Worm (Caenorhabditis elegans) whole organism, young adult: ENCODE measurements around the gene R05A10.2.

Experiments
- B0035.1 ChIP-seq: sonication (generic microtip); optimal IDR thresholded peaks from 2 replicates; lab custom pipeline; 2016; ENCODE audit warnings: missing genetic modification characterization, mild to moderate bottlenecking, missing compliant biosample characterization, missing genotype, missing genetic modification reagents
- B0336.3 ChIP-seq: fragments of 200-800 bp; sonication (Bioruptor generic); IDR thresholded peaks from 2 replicates; pipeline ENCODE4 v1.3.6; 2022; ENCODE audit warnings: missing genetic modification characterization, missing compliant biosample characterization
- C17E4.6 ChIP-seq: fragments of 200-800 bp; sonication (Bioruptor generic); IDR thresholded peaks from 2 replicates; pipeline ENCODE4 v1.3.6; 2022; ENCODE audit warnings: missing genetic modification reagents, missing genetic modification characterization, missing compliant biosample characterization
- F10E7.11 ChIP-seq: sonication (generic microtip); optimal IDR thresholded peaks from 2 replicates; lab custom pipeline; 2017; ENCODE audit warnings: mild to moderate bottlenecking, missing genetic modification characterization, moderate library complexity, missing compliant biosample characterization
- F22D6.2 ChIP-seq: sonication (generic microtip); optimal IDR thresholded peaks from 2 replicates; lab custom pipeline; 2016; ENCODE audit warnings: mild to moderate bottlenecking, missing genetic modification characterization, missing compliant biosample characterization
- F37B4.10 ChIP-seq: fragments of 200-800 bp; sonication (Bioruptor generic); IDR thresholded peaks from 2 replicates; pipeline ENCODE4 v1.3.6; 2022; ENCODE audit warnings: missing genetic modification characterization, missing compliant biosample characterization
- F49E8.2 ChIP-seq: sonication (generic microtip); optimal IDR thresholded peaks from 3 replicates; lab custom pipeline; 2017; ENCODE audit warnings: missing genetic modification characterization, mild to moderate bottlenecking, missing compliant biosample characterization, antibody characterized with exemption, moderate library complexity; ENCODE audit not compliant: insufficient read depth
- F52B5.7 ChIP-seq: sonication (generic microtip); optimal IDR thresholded peaks from 2 replicates; lab custom pipeline; 2016; ENCODE audit warnings: mild to moderate bottlenecking, missing genetic modification characterization, missing compliant biosample characterization
- F57C9.4 ChIP-seq: sonication (generic microtip); optimal IDR thresholded peaks from 2 replicates; lab custom pipeline; 2017; ENCODE audit warnings: mild to moderate bottlenecking, missing genetic modification characterization, missing compliant biosample characterization
- K11D2.4 ChIP-seq: fragments of 200-800 bp; sonication (Bioruptor generic); IDR thresholded peaks from 2 replicates; pipeline ENCODE4 v1.3.6; 2022; ENCODE audit warnings: missing genetic modification reagents, missing genetic modification characterization, missing compliant biosample characterization
- T07F8.4 ChIP-seq: sonication (generic microtip); optimal IDR thresholded peaks from 2 replicates; lab custom pipeline; 2016; ENCODE audit warnings: mild to moderate bottlenecking, missing genetic modification characterization, moderate library complexity, missing compliant biosample characterization
- Y56A3A.18 ChIP-seq: fragments of 200-800 bp; sonication (Bioruptor generic); IDR thresholded peaks from 2 replicates; pipeline ENCODE4 v1.3.6; 2022; ENCODE audit warnings: missing genetic modification reagents, missing genetic modification characterization, missing compliant biosample characterization
- bed-1 ChIP-seq: fragments of 200-800 bp; sonication (Bioruptor generic); IDR thresholded peaks from 2 replicates; pipeline ENCODE4 v1.3.6; 2022; ENCODE audit warnings: missing genetic modification reagents, missing genetic modification characterization, missing compliant biosample characterization
- ceh-27 ChIP-seq: fragments of 200-800 bp; sonication (Bioruptor generic); optimal IDR thresholded peaks from 2 replicates; lab custom pipeline; 2018; ENCODE audit warnings: mild to moderate bottlenecking, missing genetic modification characterization, moderate library complexity, missing compliant biosample characterization
- ceh-40 ChIP-seq: fragments of 200-800 bp; sonication (Bioruptor generic); IDR thresholded peaks from 2 replicates; pipeline ENCODE4 v1.3.6; 2022; ENCODE audit warnings: missing genetic modification characterization, missing compliant biosample characterization
- ceh-91 ChIP-seq: fragments of 200-800 bp; sonication (Bioruptor generic); IDR thresholded peaks from 2 replicates; pipeline ENCODE4 v1.3.6; 2022; ENCODE audit warnings: missing genetic modification reagents, missing genetic modification characterization, missing compliant biosample characterization
- die-1 ChIP-seq: sonication (generic microtip); optimal IDR thresholded peaks from 2 replicates; lab custom pipeline; 2016; ENCODE audit warnings: missing genotype, mild to moderate bottlenecking, missing genetic modification characterization, missing compliant biosample characterization
- egl-44 ChIP-seq: fragments of 200-800 bp; sonication (Bioruptor generic); IDR thresholded peaks from 2 replicates; pipeline ENCODE4 v1.3.6; 2022; ENCODE audit warnings: missing genetic modification reagents, missing genetic modification characterization, missing compliant biosample characterization
- ekl-4 ChIP-seq: fragments of 200-800 bp; sonication (Bioruptor generic); IDR thresholded peaks from 2 replicates; pipeline ENCODE4 v1.3.6; 2022; ENCODE audit warnings: missing genetic modification reagents, missing genetic modification characterization, missing compliant biosample characterization
- gei-17 ChIP-seq: fragments of 200-800 bp; sonication (Bioruptor generic); optimal IDR thresholded peaks from 2 replicates; lab custom pipeline; 2018; ENCODE audit warnings: mild to moderate bottlenecking, missing genetic modification characterization, missing compliant biosample characterization
- hlh-12 ChIP-seq: sonication (generic microtip); optimal IDR thresholded peaks from 2 replicates; lab custom pipeline; 2016; ENCODE audit warnings: missing genetic modification characterization, missing compliant biosample characterization
- hmg-1.2 ChIP-seq: fragments of 200-800 bp; sonication (Bioruptor generic); IDR thresholded peaks from 2 replicates; pipeline ENCODE4 v1.3.6; 2022; ENCODE audit warnings: missing genetic modification reagents, missing genetic modification characterization, missing compliant biosample characterization
- hrde-1 ChIP-seq: sonication (generic microtip); optimal IDR thresholded peaks from 2 replicates; lab custom pipeline; 2016; ENCODE audit warnings: missing genetic modification characterization, mild to moderate bottlenecking, missing compliant biosample characterization, moderate library complexity, missing genotype, missing genetic modification reagents, borderline replicate concordance
- lin-26 ChIP-seq: fragments of 200-800 bp; sonication (Bioruptor generic); IDR thresholded peaks from 2 replicates; pipeline ENCODE4 v1.3.6; 2022; ENCODE audit warnings: missing genetic modification reagents, missing genetic modification characterization, missing compliant biosample characterization
- nfya-2 ChIP-seq: fragments of 200-800 bp; sonication (Bioruptor generic); IDR thresholded peaks from 2 replicates; pipeline ENCODE4 v1.3.6; 2022; ENCODE audit warnings: missing genetic modification reagents, missing genetic modification characterization, missing compliant biosample characterization
- nhr-80 ChIP-seq: sonication (generic microtip); optimal IDR thresholded peaks from 2 replicates; lab custom pipeline; 2016; ENCODE audit warnings: missing genetic modification characterization, missing compliant biosample characterization
- pha-4 ChIP-seq: fragments of 150-350 bp; sonication (generic microtip); optimal IDR thresholded peaks from 2 replicates; lab custom pipeline; 2014; ENCODE audit warnings: missing biosample characterization, missing genetic modification reagents, missing genetic modification characterization
- rec-8 ChIP-seq, 2 experiments: sonication (generic microtip); optimal IDR thresholded peaks; 2 replicates each; lab custom pipeline; 2016; ENCODE audit warnings: mild to moderate bottlenecking in 2 of 2, missing genetic modification characterization in 2 of 2, missing genetic modification reagents in 2 of 2, missing genotype in 2 of 2, missing biosample characterization in 1 of 2, missing compliant biosample characterization in 1 of 2, moderate library complexity in 1 of 2
- sdz-38 ChIP-seq: sonication (generic microtip); optimal IDR thresholded peaks from 2 replicates; lab custom pipeline; 2016; ENCODE audit warnings: missing genotype, missing genetic modification characterization, missing compliant biosample characterization
- snpc-1.3 ChIP-seq: sonication (generic microtip); optimal IDR thresholded peaks from 2 replicates; lab custom pipeline; 2017; ENCODE audit warnings: missing genetic modification characterization, mild to moderate bottlenecking, missing compliant biosample characterization, antibody characterized with exemption, moderate library complexity, missing genotype, missing genetic modification reagents; ENCODE audit not compliant: insufficient read depth
- snpc-4 ChIP-seq, 5 experiments: fragments of 150-350 bp in 1 of 5; sonication (generic microtip) in 4 of 5; optimal IDR thresholded peaks; 2 replicates each; lab custom pipeline; 2014 to 2018; ENCODE audit warnings: missing genetic modification characterization in 5 of 5, missing biosample characterization in 3 of 5, antibody characterized with exemption in 2 of 5, mild to moderate bottlenecking in 2 of 5, missing compliant biosample characterization in 2 of 5, missing genotype in 2 of 5, moderate library complexity in 2 of 5, missing genetic modification reagents in 1 of 5
- somi-1 ChIP-seq: fragments of 200-800 bp; sonication (Bioruptor generic); optimal IDR thresholded peaks from 2 replicates; lab custom pipeline; 2018; ENCODE audit warnings: mild to moderate bottlenecking, missing genetic modification characterization, missing compliant biosample characterization
- tbp1 ChIP-seq: fragments of 200-800 bp; sonication (Bioruptor generic); optimal IDR thresholded peaks from 2 replicates; lab custom pipeline; 2018; ENCODE audit warnings: mild to moderate bottlenecking, missing genetic modification characterization, missing compliant biosample characterization
- tlf-1 ChIP-seq: fragments of 200-800 bp; sonication (Bioruptor generic); optimal IDR thresholded peaks from 2 replicates; lab custom pipeline; 2018; ENCODE audit warnings: mild to moderate bottlenecking, missing genetic modification characterization, missing compliant biosample characterization
- zim-3 ChIP-seq: sonication (generic microtip); optimal IDR thresholded peaks from 2 replicates; lab custom pipeline; 2017; ENCODE audit warnings: mild to moderate bottlenecking, missing genetic modification characterization, moderate library complexity, missing compliant biosample characterization
- ztf-6 ChIP-seq: fragments of 200-800 bp; sonication (Bioruptor generic); IDR thresholded peaks from 2 replicates; pipeline ENCODE4 v1.3.6; 2022; ENCODE audit warnings: missing genetic modification reagents, missing genetic modification characterization, missing compliant biosample characterization

The R05A10.2 gene

DNA sequence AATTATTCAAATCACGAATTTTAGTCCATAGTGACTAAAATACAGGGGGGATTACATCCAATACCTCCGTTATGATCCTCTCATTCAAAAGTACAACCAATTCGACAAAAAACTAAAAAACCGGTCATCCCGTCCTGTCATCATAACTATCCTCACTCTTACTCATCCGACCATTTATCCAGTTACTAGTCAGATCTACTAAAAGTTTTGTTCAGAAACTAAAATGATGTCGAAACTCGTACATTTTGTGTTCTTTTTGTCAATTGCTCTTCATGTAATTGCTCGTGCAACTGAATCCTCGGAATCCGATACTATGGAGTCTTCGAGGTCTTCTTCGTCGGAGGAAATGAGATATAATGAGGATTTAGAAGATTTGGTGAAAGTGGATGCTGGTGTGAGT, at the start of gene R05A10.2:
R05A10.2 (plus strand) TSS at position 214 of the 400 bp plus-strand sequence.
- TF ChIP-seq C17E4.6 (GFP tag; lab: Robert Waterston, UW) (no peak), ceh-40 (no peak), tbp1 (GFP tag; lab: Kevin White, UChicago) (no peak), F49E8.2 (tag; lab: Kevin White, UChicago) (no peak), bed-1 (GFP tag; lab: Robert Waterston, UW) (no peak), egl-44 (GFP tag; lab: Robert Waterston, UW) (no peak), ztf-6 (GFP tag; lab: Robert Waterston, UW) (no peak), gei-17 (GFP tag; lab: Kevin White, UChicago) (no peak), hmg-1.2 (GFP tag; lab: Robert Waterston, UW) (no peak), F22D6.2 (tag; lab: Kevin White, UChicago) (no peak), B0035.1 (tag; lab: Kevin White, UChicago) (no peak), pha-4 (tag; lab: Kevin White, UChicago) (no peak), T07F8.4 (tag; lab: Kevin White, UChicago) (no peak), lin-26 (no peak), ceh-91 (no peak), nhr-80 (tag; lab: Kevin White, UChicago) (no peak), Y56A3A.18 (GFP tag; lab: Robert Waterston, UW) (no peak), B0336.3 (no peak)

DNA sequence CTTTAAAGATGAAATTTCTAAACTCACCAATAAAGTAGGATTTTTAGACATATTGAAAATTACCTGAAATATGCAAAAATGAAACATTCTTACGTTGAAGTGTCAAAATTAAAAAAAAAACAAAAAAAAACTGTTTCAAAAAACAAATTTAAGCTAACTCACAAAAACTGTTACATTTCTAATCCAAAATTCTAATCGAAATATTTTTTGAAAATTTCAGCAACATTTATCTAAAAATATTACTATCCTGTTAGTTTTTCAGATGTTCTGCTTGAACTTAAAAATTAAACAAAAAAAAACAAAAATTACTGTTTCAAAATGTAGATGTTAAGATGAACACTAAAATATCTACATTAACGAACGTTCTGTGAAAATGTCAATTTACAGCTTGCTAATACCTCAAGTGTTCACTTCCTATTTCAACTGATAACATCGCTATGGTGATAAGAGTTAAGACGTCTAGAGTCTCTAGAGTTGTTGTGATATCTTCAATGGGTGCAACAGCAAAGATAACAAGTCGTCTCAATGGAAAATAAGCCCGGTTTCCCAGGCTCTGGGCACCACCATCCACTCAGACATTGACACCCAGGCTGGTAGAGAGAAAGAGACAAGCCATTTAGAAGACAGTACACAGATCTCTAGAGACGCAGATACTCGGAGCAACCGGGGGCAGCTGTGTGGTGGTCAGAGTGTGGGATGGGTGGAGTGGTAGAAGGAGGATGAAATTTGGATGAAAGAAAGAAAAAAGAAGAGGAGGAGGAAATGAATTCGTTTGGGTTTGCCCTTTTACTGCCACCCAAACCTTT, 49.1 kb upstream of the R05A10.2 start, which contains the start of gene H12I19.115:
H12I19.115 (minus strand) TSS at position 51 of the 806 bp plus-strand sequence.
- TF ChIP-seq nfya-2 (no peak), hlh-12 (no peak)
- TF ChIP-seq, all 124 proteins: peak for 0

DNA sequence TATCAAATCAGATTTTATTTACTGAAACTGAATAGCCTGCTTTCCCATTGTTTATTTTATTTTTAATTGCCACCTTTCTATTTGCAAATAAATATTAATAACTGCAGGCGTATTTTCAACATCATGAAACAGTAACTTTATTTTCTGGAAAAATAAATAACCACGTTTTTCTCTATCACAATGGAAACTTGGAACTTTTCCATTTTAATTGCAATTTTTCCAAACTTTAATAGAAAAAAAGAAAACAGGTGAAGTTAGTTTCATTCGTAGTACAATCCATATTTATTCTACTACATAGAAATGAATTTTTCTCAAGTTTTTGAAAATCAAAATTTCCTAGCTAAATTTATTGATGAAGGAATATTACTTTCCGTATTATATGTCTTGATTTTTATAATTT, 48.0 kb upstream of the R05A10.2 start, which contains the start of gene srz-42:
srz-42 (plus strand) TSS at position 301 of the 400 bp plus-strand sequence.
- TF ChIP-seq snpc-1.3 (tag; lab: Kevin White, UChicago) (no peak), ekl-4 (GFP tag; lab: Robert Waterston, UW) (no peak), F57C9.4 (tag; lab: Kevin White, UChicago) (no peak), sdz-38 (no peak), tlf-1 (GFP tag; lab: Kevin White, UChicago) (no peak), hrde-1 (tag; lab: Kevin White, UChicago) (no peak), F52B5.7 (tag; lab: Kevin White, UChicago) (no peak), nhr-80 (tag; lab: Kevin White, UChicago) (no peak), zim-3 (tag; lab: Kevin White, UChicago) (no peak), K11D2.4 (no peak), rec-8 (tag; optimal IDR thresholded peaks at IDR 0.05; lab: Kevin White, UChicago) (no peak), gei-17 (GFP tag; lab: Kevin White, UChicago) (no peak)

DNA sequence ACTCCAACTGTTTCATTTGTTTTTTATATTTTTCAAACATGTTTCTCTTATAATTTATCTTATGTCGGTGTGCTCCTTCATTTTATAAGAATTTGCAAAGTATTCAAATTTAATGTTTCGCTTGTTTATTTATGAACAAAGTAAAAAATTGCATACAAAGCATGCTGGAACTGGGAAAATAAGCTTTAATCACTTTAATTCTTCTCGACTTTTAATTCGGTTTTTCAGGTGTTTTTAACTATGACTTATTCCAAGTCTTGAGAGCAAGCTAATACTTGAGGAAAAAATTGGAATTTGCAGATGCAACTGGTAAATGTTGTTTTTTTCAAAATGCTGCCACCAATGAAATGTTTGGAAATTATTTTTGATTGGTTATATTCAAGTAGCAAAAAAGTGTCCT, 45.3 kb upstream of the R05A10.2 start, which contains the start of gene srz-59:
srz-59 (plus strand) TSS at position 301 of the 400 bp plus-strand sequence.
- TF ChIP-seq somi-1 (GFP tag; lab: Kevin White, UChicago) (no peak), snpc-4 (GFP tag; optimal IDR thresholded peaks at IDR 0.05; lab: Kevin White, UChicago) (no peak), snpc-4 (tag; optimal IDR thresholded peaks at IDR 0.05; lab: Kevin White, UChicago) (peak in 1 of 4 experiments; percentile 10), F10E7.11 (tag; lab: Kevin White, UChicago) (no peak), die-1 (no peak), F37B4.10 (no peak), ceh-27 (GFP tag; lab: Kevin White, UChicago) (no peak), K11D2.4 (no peak)
